Fruit fly (Drosophila melanogaster): ENCODE measurements around the gene CG17217.

CG17217 gene

DNA sequence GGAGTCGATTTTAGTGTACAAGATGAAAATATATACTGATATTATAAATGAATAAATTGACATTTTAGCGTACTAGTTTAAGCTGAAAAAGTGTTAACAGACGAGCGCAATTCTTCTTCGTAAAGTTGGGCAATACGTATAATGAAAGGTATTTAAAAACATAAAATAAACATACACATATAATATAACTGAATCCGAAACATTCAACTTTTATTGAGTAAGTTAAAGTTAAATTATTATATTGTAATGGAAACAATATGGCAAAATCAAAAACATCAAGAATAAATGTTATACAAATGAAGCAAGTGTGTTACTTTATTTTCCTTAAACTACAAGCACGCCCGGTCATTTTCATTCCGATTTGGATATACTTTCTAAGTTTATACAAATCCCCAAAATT lies at the start of gene CG17217:
Gene CG17217, plus strand, starts transcription at position 301 of the 400 bp plus-strand sequence.
- TF ChIP-seq Rel (GFP tag; optimal IDR thresholded peaks at IDR 0.05) (no peak), Rel (tag; optimal IDR thresholded peaks at IDR 0.05) (no peak), psq (GFP tag; optimal IDR thresholded peaks at IDR 0.05) (no peak), ey (GFP tag; optimal IDR thresholded peaks at IDR 0.05) (no peak), N (GFP tag; optimal IDR thresholded peaks at IDR 0.05) (no peak), h (GFP tag; optimal IDR thresholded peaks at IDR 0.05) (no peak), Abd-B (GFP tag; optimal IDR thresholded peaks at IDR 0.05) (no peak), rgr (GFP tag; optimal IDR thresholded peaks at IDR 0.05) (no peak), Vsx2 (GFP tag; optimal IDR thresholded peaks at IDR 0.05; ENCODE audit: partially characterized antibody) (no peak), Dif (GFP tag; optimal IDR thresholded peaks at IDR 0.05; ENCODE audit: partially characterized antibody) (no peak)

DNA sequence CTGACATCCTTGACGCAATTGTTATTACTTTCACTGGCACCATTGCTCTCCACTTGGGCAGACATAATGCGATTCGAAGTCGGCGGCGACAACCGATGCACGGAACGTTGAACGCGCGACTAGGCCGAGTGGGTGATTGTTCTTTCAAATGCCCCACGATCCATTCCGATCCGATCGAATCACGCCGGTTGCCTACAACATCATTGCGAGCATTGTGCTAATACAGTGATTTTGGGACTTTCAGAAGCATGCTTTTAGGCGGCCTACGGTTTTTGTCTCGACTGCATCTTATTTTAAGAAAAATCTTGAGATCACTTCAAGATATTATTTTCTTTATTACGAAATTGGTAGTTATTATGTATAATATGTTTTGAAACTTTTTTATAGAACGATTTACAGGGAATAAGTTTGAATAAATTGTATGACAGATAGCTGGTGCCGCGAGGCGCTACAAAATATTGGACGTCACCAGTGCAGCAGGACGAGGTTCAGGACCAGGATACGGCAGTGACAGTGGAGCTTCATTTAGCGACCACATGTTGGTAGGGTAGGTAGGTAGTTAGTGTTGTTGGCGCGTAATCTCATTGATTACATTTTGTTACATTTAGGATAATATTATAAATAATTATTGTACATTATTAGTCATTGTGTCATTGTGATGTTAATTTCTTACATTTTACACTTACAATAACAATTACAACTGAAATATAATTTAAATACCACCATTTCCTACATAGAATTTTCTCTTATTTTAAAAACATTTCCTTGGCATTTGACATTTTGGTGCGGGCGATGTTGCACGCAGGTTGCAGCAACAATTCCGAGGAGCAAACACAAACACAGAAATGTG lies 36.9 kb upstream of the CG17217 start, which contains the start of gene rho-6:
Gene rho-6, minus strand, starts transcription at position 137 of the 850 bp plus-strand sequence.
- TF ChIP-seq Myc (optimal IDR thresholded peaks at IDR 0.05) (peak; percentile 58), Vsx2 (GFP tag; optimal IDR thresholded peaks at IDR 0.05; ENCODE audit: partially characterized antibody) (no peak), Rel (GFP tag; optimal IDR thresholded peaks at IDR 0.05) (no peak), Rel (tag; optimal IDR thresholded peaks at IDR 0.05) (no peak), Dif (GFP tag; optimal IDR thresholded peaks at IDR 0.05; ENCODE audit: partially characterized antibody) (no peak), Jra (GFP tag; optimal IDR thresholded peaks at IDR 0.05) (no peak), GATAd (GFP tag; optimal IDR thresholded peaks at IDR 0.05) (no peak)

- no peak for TF ChIP-seq N (GFP tag; optimal IDR thresholded peaks at IDR 0.05)
- TF ChIP-seq pan (optimal IDR thresholded peaks at IDR 0.05), result no peak
- TF ChIP-seq Mio (GFP tag; optimal IDR thresholded peaks at IDR 0.05), result no peak
- TF ChIP-seq br (GFP tag; optimal IDR thresholded peaks at IDR 0.05), result no peak
- no peak for TF ChIP-seq Hr83 (GFP tag; optimal IDR thresholded peaks at IDR 0.05; ENCODE audit: poor library complexity, severe bottlenecking)
- no peak for TF ChIP-seq Myc (optimal IDR thresholded peaks at IDR 0.05)
- TF ChIP-seq usp (GFP tag; optimal IDR thresholded peaks at IDR 0.05), result no peak
- TF ChIP-seq h (GFP tag; optimal IDR thresholded peaks at IDR 0.05), result no peak
- no peak for TF ChIP-seq dl (GFP tag; optimal IDR thresholded peaks at IDR 0.05; ENCODE audit: insufficient read depth in 1 of 2, partially characterized antibody in 2 of 2)
- no peak for TF ChIP-seq Hr78 (GFP tag; optimal IDR thresholded peaks at IDR 0.05)
- no peak for TF ChIP-seq Vsx2 (GFP tag; optimal IDR thresholded peaks at IDR 0.05; ENCODE audit: partially characterized antibody)
- TF ChIP-seq CrebA (GFP tag; optimal IDR thresholded peaks at IDR 0.05; ENCODE audit: borderline replicate concordance), result no peak
- TF ChIP-seq sv (GFP tag; optimal IDR thresholded peaks at IDR 0.05), result no peak
- no peak for TF ChIP-seq rgr (GFP tag; optimal IDR thresholded peaks at IDR 0.05)
- no peak for TF ChIP-seq ey (GFP tag; optimal IDR thresholded peaks at IDR 0.05)
- no peak for TF ChIP-seq Sp1 (GFP tag; optimal IDR thresholded peaks at IDR 0.05)
Observed at dm6 chr2L:12134125-12134378, 36.3 kb upstream of the CG17217 start.

DNA sequence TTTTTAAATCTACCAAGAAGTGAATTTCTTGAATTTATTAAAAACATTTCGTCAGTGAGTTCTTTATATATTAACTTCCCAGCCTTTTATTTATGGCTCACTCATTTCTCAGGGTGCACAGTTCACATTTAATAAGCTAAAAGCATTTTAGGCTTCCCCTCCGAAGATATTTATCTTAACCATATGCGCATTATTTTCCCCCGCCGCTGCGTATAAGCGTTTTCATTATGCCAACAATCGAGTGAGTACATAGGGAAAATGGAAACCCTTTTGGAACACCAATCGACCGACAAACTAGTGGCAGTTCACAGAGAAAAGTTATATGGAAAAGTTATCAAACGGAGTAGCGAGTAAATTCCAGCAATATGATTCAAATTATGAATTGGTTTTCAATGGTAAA lies 32.6 kb upstream of the CG17217 start, which contains the start of gene Gr33a:
Gene Gr33a, plus strand, starts transcription at position 301 of the 400 bp plus-strand sequence.
- TF ChIP-seq Hnf4 (GFP tag; optimal IDR thresholded peaks at IDR 0.05), result no peak
- TF ChIP-seq dl (GFP tag; optimal IDR thresholded peaks at IDR 0.05; ENCODE audit: insufficient read depth in 1 of 2, partially characterized antibody in 2 of 2), result no peak
- TF ChIP-seq psq (GFP tag; optimal IDR thresholded peaks at IDR 0.05), result no peak
- TF ChIP-seq CG9705 (GFP tag; optimal IDR thresholded peaks at IDR 0.05), result no peak

- TF ChIP-seq N (GFP tag; optimal IDR thresholded peaks at IDR 0.05), result no peak
- no peak for TF ChIP-seq Jra (GFP tag; optimal IDR thresholded peaks at IDR 0.05)
- no peak for TF ChIP-seq dl (GFP tag; optimal IDR thresholded peaks at IDR 0.05; ENCODE audit: insufficient read depth in 1 of 2, partially characterized antibody in 2 of 2)
- no peak for TF ChIP-seq Dif (GFP tag; optimal IDR thresholded peaks at IDR 0.05; ENCODE audit: partially characterized antibody)
Observed at dm6 chr2L:12142439-12142838, 27.9 kb upstream of the CG17217 start, which contains the start of gene CG31760. Gene CG31760 (plus strand): TSS chr2L:12142780.

DNA sequence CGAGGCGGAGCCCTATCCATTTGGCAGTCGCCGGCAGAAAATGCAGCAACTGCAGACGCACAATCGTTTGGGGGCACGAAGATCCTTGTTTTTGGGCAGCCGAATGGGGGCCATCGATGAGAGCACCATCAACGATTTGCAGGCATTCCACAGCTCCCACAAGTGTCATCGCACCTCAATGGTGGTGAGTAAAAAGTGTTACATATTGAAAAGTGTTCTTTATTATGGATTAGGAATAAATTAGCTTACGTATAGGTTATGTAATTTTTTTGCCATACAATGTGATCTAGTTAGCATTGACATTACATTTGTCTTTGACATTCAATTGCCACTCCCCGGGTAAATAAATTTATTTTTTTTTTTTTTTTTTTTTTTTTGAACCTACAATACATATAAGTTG lies 8.9 kb upstream of the CG17217 start, which contains the start of gene CG31861:
Gene CG31861, plus strand, starts transcription at position 301 of the 400 bp plus-strand sequence.
- TF ChIP-seq Hr78 (GFP tag; optimal IDR thresholded peaks at IDR 0.05), result no peak
- no peak for TF ChIP-seq Sp1 (GFP tag; optimal IDR thresholded peaks at IDR 0.05)
- no peak for TF ChIP-seq CrebA (GFP tag; optimal IDR thresholded peaks at IDR 0.05; ENCODE audit: borderline replicate concordance)
- no peak for TF ChIP-seq psq (GFP tag; optimal IDR thresholded peaks at IDR 0.05)
- TF ChIP-seq brk (GFP tag; optimal IDR thresholded peaks at IDR 0.05), result no peak
- no peak for TF ChIP-seq foxo (GFP tag; optimal IDR thresholded peaks at IDR 0.05)
- no peak for TF ChIP-seq ey (GFP tag; optimal IDR thresholded peaks at IDR 0.05)
- no peak for TF ChIP-seq woc (GFP tag; optimal IDR thresholded peaks at IDR 0.05)
- no peak for TF ChIP-seq sage (GFP tag; optimal IDR thresholded peaks at IDR 0.05)
- no peak for TF ChIP-seq dmrt93B (GFP tag; optimal IDR thresholded peaks at IDR 0.05)
- TF ChIP-seq rgr (GFP tag; optimal IDR thresholded peaks at IDR 0.05), result no peak
- no peak for TF ChIP-seq sv (GFP tag; optimal IDR thresholded peaks at IDR 0.05)
- TF ChIP-seq Hr83 (GFP tag; optimal IDR thresholded peaks at IDR 0.05; ENCODE audit: poor library complexity, severe bottlenecking), result no peak
- TF ChIP-seq Jra (GFP tag; optimal IDR thresholded peaks at IDR 0.05), result no peak
- no peak for TF ChIP-seq CG9705 (GFP tag; optimal IDR thresholded peaks at IDR 0.05)
- TF ChIP-seq HLH106 (tag; optimal IDR thresholded peaks at IDR 0.05), result no peak
- no peak for TF ChIP-seq Dfd (GFP tag; optimal IDR thresholded peaks at IDR 0.05)
- TF ChIP-seq OdsH (GFP tag; optimal IDR thresholded peaks at IDR 0.05), result no peak
- no peak for TF ChIP-seq dsf (GFP tag; optimal IDR thresholded peaks at IDR 0.05; ENCODE audit: borderline replicate concordance)
- TF ChIP-seq dl (GFP tag; optimal IDR thresholded peaks at IDR 0.05; ENCODE audit: insufficient read depth in 1 of 2, partially characterized antibody in 2 of 2), result no peak
